Worm (Caenorhabditis elegans) whole organism, L1 larva: ENCODE data around the gene trf-1.

Source experiments
- egl-13 ChIP-seq: sonication (generic microtip); optimal IDR thresholded peaks from 2 replicates; lab custom pipeline; 2016; ENCODE audit warnings: missing genotype, missing genetic modification reagents, missing genetic modification characterization, missing compliant biosample characterization
- fkh-10 ChIP-seq: sonication (generic microtip); optimal IDR thresholded peaks from 2 replicates; lab custom pipeline; 2017; ENCODE audit warnings: missing biosample characterization, missing genetic modification reagents, missing genetic modification characterization
- nhr-12 ChIP-seq: sonication (generic microtip); optimal IDR thresholded peaks from 2 replicates; lab custom pipeline; 2017; ENCODE audit warnings: missing biosample characterization, missing genetic modification characterization
- unc-98 ChIP-seq: fragments of 200-800 bp; sonication (Bioruptor generic); IDR thresholded peaks from 2 replicates; pipeline ENCODE4 v1.3.6; 2022; ENCODE audit warnings: missing genetic modification characterization, missing compliant biosample characterization

- TF ChIP-seq nhr-12 (tag; lab: Kevin White, UChicago) (no peak), unc-98 (GFP tag; lab: Robert Waterston, UW) (no peak), egl-13 (no peak), fkh-10 (no peak)
These were observed 41.2 kb upstream of the trf-1 start, which contains the start of gene T03F6.3 for ce11 chrIII:13389078-13389477.
